Fruit fly (Drosophila melanogaster) whole organism, larva: ENCODE results near the gene Edem1.

Experiments
- noc ChIP-seq: fragments of 200-800 bp; sonication (Bioruptor generic); optimal IDR thresholded peaks from 3 replicates; lab custom pipeline; 2019; ENCODE audit warnings: missing biosample characterization, mild to moderate bottlenecking, missing genetic modification characterization, moderate library complexity

The Edem1 gene

dm6 chrX:1877107-1877736 is 31.4 kb downstream of the Edem1 start, which contains the start of the genes CG14817 and CG14805:
CG14817 (minus strand) TSS chrX:1877270.
CG14805 (plus strand) TSS chrX:1877317.
- peak; percentile 51 for TF ChIP-seq noc (tag; lab: Kevin White, UChicago)

- no peak for TF ChIP-seq noc (tag; lab: Kevin White, UChicago)
These were observed 35.0 kb downstream of the Edem1 start, which contains the start of the genes Pgam5 and Vps26 for dm6 chrX:1873515-1874126. Pgam5 (minus strand) TSS chrX:1873565. Vps26 (plus strand) TSS chrX:1873853.

- TF ChIP-seq noc (tag; lab: Kevin White, UChicago): peak; percentile 17
These were observed 40.0 kb downstream of the Edem1 start, which contains the start of the genes CG14803 and Pex5 for dm6 chrX:1868586-1869111. CG14803 (plus strand) TSS chrX:1868870. Pex5 (minus strand) TSS chrX:1869061.

dm6 chrX:1865673-1866072 is 43.0 kb downstream of the Edem1 start, which contains the start of the genes Gcna and MED18:
Gcna (minus strand) TSS chrX:1865835.
MED18 (plus strand) TSS chrX:1865909.
- TF ChIP-seq noc (tag; lab: Kevin White, UChicago): no peak

- peak; percentile 67 for TF ChIP-seq noc (tag; lab: Kevin White, UChicago)
These were observed 46.9 kb downstream of the Edem1 start, which contains the start of gene deltaCOP for dm6 chrX:1861620-1862184. deltaCOP (minus strand) TSS chrX:1861790.

dm6 chrX:1858867-1859266 is 49.8 kb downstream of the Edem1 start, which contains the start of gene Lamtor5:
Lamtor5 (minus strand) TSS chrX:1858971.
- TF ChIP-seq noc (tag; lab: Kevin White, UChicago): peak; percentile 24

- no peak for TF ChIP-seq noc (tag; lab: Kevin White, UChicago)
These were observed 52.0 kb downstream of the Edem1 start for dm6 chrX:1856605-1857004.

- no peak for TF ChIP-seq noc (tag; lab: Kevin White, UChicago)
These were observed 53.8 kb downstream of the Edem1 start for dm6 chrX:1854873-1855272.

- no peak for TF ChIP-seq noc (tag; lab: Kevin White, UChicago)
These were observed 54.6 kb downstream of the Edem1 start for dm6 chrX:1854070-1854469.
